Worm (Caenorhabditis elegans): ENCODE measurements around the gene lido-16.

The lido-16 gene

ce11 chrII:6453341-6453806 is 31.4 kb downstream of the lido-16 start, which contains the start of gene atg-16.2 (continued):
- TF ChIP-seq mab-9 (GFP tag; IDR thresholded peaks at IDR 0.05) (no peak), nhr-84 (tag; optimal IDR thresholded peaks at IDR 0.05) (no peak), fkh-8 (tag; optimal IDR thresholded peaks at IDR 0.05) (no peak), nhr-85 (tag) (peak; percentile 53), ama-1 (optimal IDR thresholded peaks at IDR 0.05) (no peak), grh-1 (GFP tag; IDR thresholded peaks at IDR 0.05) (no peak), xbp-1 (tag; optimal IDR thresholded peaks at IDR 0.05) (peak; percentile 31), nhr-237 (tag; optimal IDR thresholded peaks at IDR 0.05) (no peak), lin-14 (GFP tag; optimal IDR thresholded peaks at IDR 0.05) (peak; percentile 81), skn-1 (tag; optimal IDR thresholded peaks at IDR 0.05) (peak; percentile 41), snu-23 (GFP tag; optimal IDR thresholded peaks at IDR 0.05) (peak; percentile 66), ceh-90 (tag; optimal IDR thresholded peaks at IDR 0.05) (no peak), elt-2 (tag; optimal IDR thresholded peaks at IDR 0.05) (peak; percentile 0), fos-1 (tag; optimal IDR thresholded peaks at IDR 0.05) (no peak), aly-2 (tag; optimal IDR thresholded peaks at IDR 0.05) (no peak), unc-30 (tag; optimal IDR thresholded peaks at IDR 0.05) (no peak), snpc-4 (tag; optimal IDR thresholded peaks at IDR 0.05) (peak; percentile 22), vab-15 (tag; optimal IDR thresholded peaks at IDR 0.05) (no peak), egl-27 (tag; optimal IDR thresholded peaks at IDR 0.05) (no peak), jun-1 (tag; optimal IDR thresholded peaks at IDR 0.05) (no peak), ets-5 (GFP tag; IDR thresholded peaks at IDR 0.05) (no peak), sox-4 (tag; optimal IDR thresholded peaks at IDR 0.05) (no peak), lin-35 (GFP tag; optimal IDR thresholded peaks at IDR 0.05) (peak; percentile 60 to 77), nhr-47 (tag; optimal IDR thresholded peaks at IDR 0.05) (peak; percentile 10), isw-1 (GFP tag; IDR thresholded peaks at IDR 0.05) (no peak), zip-4 (GFP tag; optimal IDR thresholded peaks at IDR 0.05) (no peak), nhr-77 (tag; optimal IDR thresholded peaks at IDR 0.05) (no peak), ceh-8 (GFP tag; optimal IDR thresholded peaks at IDR 0.05) (no peak), hpl-2 (GFP tag; optimal IDR thresholded peaks at IDR 0.05) (no peak), blmp-1 (tag; optimal IDR thresholded peaks at IDR 0.05) (peak; percentile 70), dsc-1 (tag; optimal IDR thresholded peaks at IDR 0.05) (peak; percentile 52), elt-3 (tag; optimal IDR thresholded peaks at IDR 0.05) (peak in 1 of 6 experiments; percentile 30)

ce11 chrII:6449656-6450055 is 35.1 kb downstream of the lido-16 start, which contains the start of gene nhr-22:
Gene nhr-22 (minus strand): TSS chrII:6449792.
- TF ChIP-seq nhr-77 (tag; optimal IDR thresholded peaks at IDR 0.05) (no peak), lin-14 (GFP tag; optimal IDR thresholded peaks at IDR 0.05) (peak; percentile 29), blmp-1 (tag; optimal IDR thresholded peaks at IDR 0.05) (peak; percentile 78), elt-3 (tag; optimal IDR thresholded peaks at IDR 0.05) (peak in 1 of 6 experiments; percentile 12), unc-62 (GFP tag; optimal IDR thresholded peaks at IDR 0.05) (no peak), irx-1 (tag; optimal IDR thresholded peaks at IDR 0.05) (no peak), nhr-85 (tag) (peak; percentile 16)

- TF ChIP-seq nhr-85 (tag) (peak; percentile 65), ztf-4 (tag; optimal IDR thresholded peaks at IDR 0.05) (no peak), mdl-1 (tag; optimal IDR thresholded peaks at IDR 0.05) (no peak), grh-1 (GFP tag; IDR thresholded peaks at IDR 0.05) (no peak), ceh-8 (GFP tag; optimal IDR thresholded peaks at IDR 0.05) (no peak), sptf-1 (tag; optimal IDR thresholded peaks at IDR 0.05) (no peak), lir-3 (tag; optimal IDR thresholded peaks at IDR 0.05; ENCODE audit: poor library complexity) (no peak), efl-1 (optimal IDR thresholded peaks at IDR 0.05) (no peak), efl-1 (GFP tag; optimal IDR thresholded peaks at IDR 0.05 in 1 of 2) (peak in 1 of 2 experiments; percentile 83), F16B12.6 (tag; optimal IDR thresholded peaks at IDR 0.05) (no peak), nhr-71 (tag; optimal IDR thresholded peaks at IDR 0.05) (peak; percentile 20), lin-35 (GFP tag; optimal IDR thresholded peaks at IDR 0.05) (peak in 1 of 2 experiments; percentile 27), nhr-20 (tag; optimal IDR thresholded peaks at IDR 0.05) (peak; percentile 75), lin-14 (GFP tag; optimal IDR thresholded peaks at IDR 0.05) (peak; percentile 48), elt-2 (tag; optimal IDR thresholded peaks at IDR 0.05) (peak; percentile 45), snu-23 (GFP tag; optimal IDR thresholded peaks at IDR 0.05) (peak; percentile 17), irx-1 (tag; optimal IDR thresholded peaks at IDR 0.05) (no peak)
Measured at ce11 chrII:6448656-6449055, 36.1 kb downstream of the lido-16 start.
